Fruit fly (Drosophila melanogaster) whole organism, embryonic: ENCODE data around the gene PolA1.

Experiments
- ATbp ChIP-seq: fragments of 200-800 bp; sonication (Bioruptor generic); optimal IDR thresholded peaks from 2 replicates; lab custom pipeline; 2017; ENCODE audit warnings: missing biosample characterization, mild to moderate bottlenecking, missing genetic modification characterization, missing genetic modification reagents
- Bdp1 ChIP-seq: fragments of 200-800 bp; sonication (Bioruptor generic); optimal IDR thresholded peaks from 3 replicates; lab custom pipeline; 2016; ENCODE audit warnings: missing biosample characterization, missing genetic modification characterization
- Blimp-1 ChIP-seq: fragments of 200-800 bp; sonication (Bioruptor generic); optimal IDR thresholded peaks from 3 replicates; lab custom pipeline; 2018; ENCODE audit warnings: missing biosample characterization, missing genetic modification characterization, mild to moderate bottlenecking, moderate library complexity, missing genetic modification reagents
- CG10209 ChIP-seq: fragments of 200-800 bp; sonication (Bioruptor generic); optimal IDR thresholded peaks from 3 replicates; lab custom pipeline; 2017; ENCODE audit warnings: missing biosample characterization, mild to moderate bottlenecking, missing genetic modification characterization, missing genetic modification reagents
- CG10267 ChIP-seq: fragments of 200-800 bp; sonication (Bioruptor generic); optimal IDR thresholded peaks from 2 replicates; lab custom pipeline; 2018; ENCODE audit warnings: missing biosample characterization, mild to moderate bottlenecking, missing genetic modification characterization, moderate library complexity
- CG12104 ChIP-seq: fragments of 200-800 bp; sonication (Bioruptor generic); optimal IDR thresholded peaks from 3 replicates; lab custom pipeline; 2016; ENCODE audit warnings: missing biosample characterization, missing genetic modification characterization
- CG12219 ChIP-seq: fragments of 200-800 bp; sonication (Bioruptor generic); optimal IDR thresholded peaks from 3 replicates; lab custom pipeline; 2018; ENCODE audit warnings: missing biosample characterization, mild to moderate bottlenecking, missing genetic modification characterization
- CG12769 ChIP-seq: fragments of 200-800 bp; sonication (Bioruptor generic); optimal IDR thresholded peaks from 2 replicates; lab custom pipeline; 2019; ENCODE audit warnings: missing biosample characterization, mild to moderate bottlenecking, missing genetic modification characterization, moderate library complexity
- CG13775 ChIP-seq: fragments of 200-800 bp; sonication (Bioruptor generic); optimal IDR thresholded peaks from 3 replicates; lab custom pipeline; 2017; ENCODE audit warnings: missing biosample characterization, mild to moderate bottlenecking, missing genetic modification characterization
- CG17568 ChIP-seq: fragments of 200-800 bp; sonication (Bioruptor generic); optimal IDR thresholded peaks from 2 replicates; lab custom pipeline; 2018; ENCODE audit warnings: missing biosample characterization, mild to moderate bottlenecking, missing genetic modification characterization, moderate library complexity
- CG30403 ChIP-seq: fragments of 200-800 bp; sonication (Bioruptor generic); optimal IDR thresholded peaks from 3 replicates; lab custom pipeline; 2016; ENCODE audit warnings: missing biosample characterization, missing genetic modification characterization
- CG33557 ChIP-seq: fragments of 200-800 bp; sonication (Bioruptor generic); optimal IDR thresholded peaks from 2 replicates; lab custom pipeline; 2019; ENCODE audit warnings: missing biosample characterization, mild to moderate bottlenecking, missing genetic modification characterization, moderate library complexity
- CG4282 ChIP-seq: fragments of 200-800 bp; sonication (Bioruptor generic); optimal IDR thresholded peaks from 2 replicates; lab custom pipeline; 2016; ENCODE audit warnings: missing biosample characterization, missing genetic modification characterization
- CG7556 ChIP-seq: fragments of 200-800 bp; sonication (Bioruptor generic); optimal IDR thresholded peaks from 2 replicates; lab custom pipeline; 2017; ENCODE audit warnings: missing biosample characterization, mild to moderate bottlenecking, missing genetic modification characterization
- CG8944 ChIP-seq: fragments of 200-800 bp; sonication (Bioruptor generic); optimal IDR thresholded peaks from 3 replicates; lab custom pipeline; 2016; ENCODE audit warnings: missing biosample characterization, missing genetic modification characterization
- CG9215 ChIP-seq: fragments of 200-800 bp; sonication (Bioruptor generic); IDR thresholded peaks from 2 replicates; pipeline ENCODE4 v1.3.6; 2022; ENCODE audit warnings: missing biosample characterization, missing genetic modification characterization
- CoRest ChIP-seq: fragments of 200-800 bp; sonication (Bioruptor generic); optimal IDR thresholded peaks from 3 replicates; lab custom pipeline; 2018; ENCODE audit warnings: missing biosample characterization, mild to moderate bottlenecking, missing genetic modification characterization, moderate library complexity
- D ChIP-seq, 2 experiments: fragments of 200-800 bp in 1 of 2; fragments of >200 bp in 1 of 2; sonication (Bioruptor generic) in 1 of 2; optimal IDR thresholded peaks; 2 replicates in 1 of 2; 3 replicates in 1 of 2; lab custom pipeline; 2017; ENCODE audit warnings: mild to moderate bottlenecking in 1 of 2, missing biosample characterization in 1 of 2, missing genetic modification characterization in 1 of 2, missing genetic modification reagents in 1 of 2
- D19B ChIP-seq: fragments of 200-800 bp; sonication (Bioruptor generic); optimal IDR thresholded peaks from 2 replicates; lab custom pipeline; 2017; ENCODE audit warnings: missing biosample characterization, mild to moderate bottlenecking, missing genetic modification characterization
- Deaf1 ChIP-seq: fragments of 200-800 bp; optimal IDR thresholded peaks from 3 replicates; lab custom pipeline; 2019; ENCODE audit warnings: missing biosample characterization, mild to moderate bottlenecking, missing genetic modification characterization, moderate library complexity
- Doc3 ChIP-seq: fragments of 200-800 bp; sonication (Bioruptor generic); IDR thresholded peaks from 3 replicates; pipeline ENCODE4 v1.3.6; 2022; ENCODE audit warnings: missing biosample characterization, missing genetic modification characterization; ENCODE audit not compliant: partially characterized antibody
- E2f2 ChIP-seq: fragments of 200-800 bp; sonication (Bioruptor generic); IDR thresholded peaks from 2 replicates; pipeline ENCODE4 v1.3.6; 2022; ENCODE audit warnings: missing biosample characterization, missing genetic modification characterization
- Fer1 ChIP-seq: fragments of 200-800 bp; sonication (Bioruptor generic); optimal IDR thresholded peaks from 2 replicates; lab custom pipeline; 2017; ENCODE audit warnings: missing biosample characterization, mild to moderate bottlenecking, missing genetic modification characterization
- HLH54F ChIP-seq: fragments of 200-800 bp; sonication (Bioruptor generic); optimal IDR thresholded peaks from 3 replicates; lab custom pipeline; 2016; ENCODE audit warnings: missing biosample characterization, missing genetic modification characterization
- Hey ChIP-seq: fragments of 200-800 bp; sonication (Bioruptor generic); optimal IDR thresholded peaks from 3 replicates; lab custom pipeline; 2018; ENCODE audit warnings: missing biosample characterization, mild to moderate bottlenecking, missing genetic modification characterization
- Hmx ChIP-seq: fragments of 200-800 bp; sonication (Bioruptor generic); optimal IDR thresholded peaks from 2 replicates; lab custom pipeline; 2016; ENCODE audit warnings: missing biosample characterization, missing genetic modification characterization
- Side ChIP-seq: fragments of 200-800 bp; sonication (Bioruptor generic); optimal IDR thresholded peaks from 2 replicates; lab custom pipeline; 2016; ENCODE audit warnings: missing biosample characterization, missing genetic modification characterization
- amos ChIP-seq: fragments of 200-800 bp; sonication (Bioruptor generic); IDR thresholded peaks from 2 replicates; pipeline ENCODE4 v1.3.6; 2022; ENCODE audit warnings: missing biosample characterization, missing genetic modification characterization; ENCODE audit not compliant: partially characterized antibody
- ap ChIP-seq: fragments of 200-800 bp; sonication (Bioruptor generic); IDR thresholded peaks from 2 replicates; pipeline ENCODE4 v1.3.6; 2022; ENCODE audit warnings: missing biosample characterization, missing genetic modification characterization
- ash1 ChIP-seq: fragments of 200-800 bp; sonication (Bioruptor generic); optimal IDR thresholded peaks from 2 replicates; lab custom pipeline; 2018; ENCODE audit warnings: missing biosample characterization, mild to moderate bottlenecking, missing genetic modification characterization
- crp ChIP-seq, 2 experiments: fragments of 200-800 bp; sonication (Bioruptor generic); optimal IDR thresholded peaks; 2 replicates in 1 of 2; 3 replicates in 1 of 2; lab custom pipeline; 2017; ENCODE audit warnings: missing biosample characterization in 2 of 2, missing genetic modification characterization in 2 of 2, mild to moderate bottlenecking in 1 of 2, moderate library complexity in 1 of 2
- dati ChIP-seq: fragments of 200-800 bp; sonication (Bioruptor generic); IDR thresholded peaks from 2 replicates; pipeline ENCODE4 v1.3.6; 2022; ENCODE audit warnings: missing biosample characterization, missing genetic modification characterization
- ewg ChIP-seq: fragments of 200-800 bp; sonication (Bioruptor generic); optimal IDR thresholded peaks from 3 replicates; lab custom pipeline; 2017; ENCODE audit warnings: mild to moderate bottlenecking, missing biosample characterization, missing genetic modification reagents, missing genetic modification characterization
- exex ChIP-seq: fragments of 200-800 bp; sonication (Bioruptor generic); optimal IDR thresholded peaks from 4 replicates; lab custom pipeline; 2018; ENCODE audit warnings: missing biosample characterization, mild to moderate bottlenecking, missing genetic modification characterization, moderate library complexity
- fd102C ChIP-seq: fragments of 200-800 bp; sonication (Bioruptor generic); optimal IDR thresholded peaks from 2 replicates; lab custom pipeline; 2018; ENCODE audit warnings: missing biosample characterization, mild to moderate bottlenecking, missing genetic modification characterization, moderate library complexity
- jing ChIP-seq: fragments of 200-800 bp; sonication (Bioruptor generic); optimal IDR thresholded peaks from 2 replicates; lab custom pipeline; 2018; ENCODE audit warnings: missing biosample characterization, mild to moderate bottlenecking, missing genetic modification characterization
- jumu ChIP-seq: fragments of 200-800 bp; sonication (Bioruptor generic); optimal IDR thresholded peaks from 3 replicates; lab custom pipeline; 2016; ENCODE audit warnings: missing biosample characterization, missing genetic modification characterization
- nerfin-2 ChIP-seq: fragments of 200-800 bp; sonication (Bioruptor generic); IDR thresholded peaks from 2 replicates; pipeline ENCODE4 v1.3.6; 2022; ENCODE audit warnings: missing biosample characterization, missing genetic modification characterization; ENCODE audit not compliant: partially characterized antibody
- onecut ChIP-seq: fragments of 200-800 bp; sonication (Bioruptor generic); IDR thresholded peaks from 2 replicates; pipeline ENCODE4 v1.3.6; 2022; ENCODE audit warnings: missing biosample characterization, missing genetic modification characterization
- org-1 ChIP-seq: fragments of 200-800 bp; sonication (Bioruptor generic); optimal IDR thresholded peaks from 2 replicates; lab custom pipeline; 2017; ENCODE audit warnings: missing biosample characterization, missing genetic modification characterization
- phol ChIP-seq: fragments of 200-800 bp; sonication (Bioruptor generic); optimal IDR thresholded peaks from 3 replicates; lab custom pipeline; 2018; ENCODE audit warnings: missing biosample characterization, mild to moderate bottlenecking, missing genetic modification characterization, moderate library complexity
- pita ChIP-seq: fragments of 200-800 bp; sonication (Bioruptor generic); optimal IDR thresholded peaks from 2 replicates; lab custom pipeline; 2017; ENCODE audit warnings: missing biosample characterization, mild to moderate bottlenecking, missing genetic modification characterization
- pros ChIP-seq: fragments of 200-800 bp; sonication (Bioruptor generic); optimal IDR thresholded peaks from 3 replicates; lab custom pipeline; 2019; ENCODE audit warnings: missing biosample characterization, mild to moderate bottlenecking, missing genetic modification characterization, moderate library complexity
- repo ChIP-seq: fragments of 200-800 bp; sonication (Bioruptor generic); optimal IDR thresholded peaks from 2 replicates; lab custom pipeline; 2016; ENCODE audit warnings: missing biosample characterization, missing genetic modification characterization
- sqz ChIP-seq: fragments of 200-800 bp; sonication (Bioruptor generic); optimal IDR thresholded peaks from 3 replicates; lab custom pipeline; 2018; ENCODE audit warnings: missing biosample characterization, mild to moderate bottlenecking, missing genetic modification characterization
- sug ChIP-seq: fragments of 200-800 bp; optimal IDR thresholded peaks from 2 replicates; lab custom pipeline; 2019; ENCODE audit warnings: missing biosample characterization, mild to moderate bottlenecking, missing genetic modification characterization, moderate library complexity
- trh ChIP-seq: fragments of 200-800 bp; sonication (Bioruptor generic); optimal IDR thresholded peaks from 2 replicates; lab custom pipeline; 2016; ENCODE audit warnings: missing biosample characterization, missing genetic modification characterization
- twi ChIP-seq: fragments of 200-800 bp; optimal IDR thresholded peaks from 2 replicates; lab custom pipeline; 2019; ENCODE audit warnings: missing biosample characterization, mild to moderate bottlenecking, missing genetic modification characterization, moderate library complexity
- usp ChIP-seq: fragments of >200 bp; optimal IDR thresholded peaks from 2 replicates; lab custom pipeline; 2017; ENCODE audit warnings: missing biosample characterization, missing genetic modification characterization

Gene PolA1

dm6 chr3R:21641517-21642137 lies 29.9 kb downstream of the PolA1 start (continued):
- peak; percentile 15 for TF ChIP-seq ewg (GFP tag; lab: Kevin White, UChicago)
- peak; percentile 24 for TF ChIP-seq sqz
- peak; percentile 76 for TF ChIP-seq CG7556 (GFP tag; lab: Kevin White, UChicago)
- no peak for TF ChIP-seq Deaf1 (tag; lab: Kevin White, UChicago)
- no peak for TF ChIP-seq Doc3 (GFP tag; lab: Robert Waterston, UW)
- peak; percentile 57 for TF ChIP-seq Blimp-1
- TF ChIP-seq ap: no peak
- TF ChIP-seq repo (GFP tag; lab: Kevin White, UChicago): no peak
- TF ChIP-seq ATbp: no peak
- TF ChIP-seq onecut (GFP tag; lab: Robert Waterston, UW): peak; percentile 47
- TF ChIP-seq CG13775 (GFP tag; lab: Kevin White, UChicago): peak; percentile 80
- TF ChIP-seq CG4282 (GFP tag; lab: Kevin White, UChicago): no peak
- no peak for TF ChIP-seq pita (GFP tag; lab: Kevin White, UChicago)
- peak; percentile 33 for TF ChIP-seq org-1 (GFP tag; lab: Kevin White, UChicago)
- TF ChIP-seq jumu (GFP tag; lab: Kevin White, UChicago): peak; percentile 8
- TF ChIP-seq Bdp1 (GFP tag; lab: Kevin White, UChicago): no peak
- TF ChIP-seq CG17568: peak; percentile 55
- TF ChIP-seq CG12219 (GFP tag; lab: Kevin White, UChicago): no peak
- peak; percentile 72 for TF ChIP-seq twi (tag; lab: Kevin White, UChicago)
- peak; percentile 86 for TF ChIP-seq fd102C (GFP tag; lab: Kevin White, UChicago)
- TF ChIP-seq CG10267 (tag; lab: Kevin White, UChicago): peak; percentile 86
- TF ChIP-seq amos (GFP tag; lab: Robert Waterston, UW): no peak
- no peak for TF ChIP-seq D19B
- no peak for TF ChIP-seq ash1
- TF ChIP-seq exex (tag; lab: Kevin White, UChicago): no peak
- peak; percentile 33 for TF ChIP-seq Side (GFP tag; lab: Kevin White, UChicago)
- TF ChIP-seq CG30403: peak; percentile 62
- no peak for TF ChIP-seq CG12769 (tag; lab: Kevin White, UChicago)
- no peak for TF ChIP-seq pros
- peak in 1 of 2 experiments; percentile 6 for TF ChIP-seq crp (GFP tag; optimal IDR thresholded peaks at IDR 0.05; lab: Kevin White, UChicago)
- no peak for TF ChIP-seq D (optimal IDR thresholded peaks at IDR 0.05; lab: Kevin White, UChicago)
- TF ChIP-seq D (GFP tag; optimal IDR thresholded peaks at IDR 0.05; lab: Kevin White, UChicago): peak; percentile 70
- peak; percentile 37 for TF ChIP-seq trh (GFP tag; lab: Kevin White, UChicago)
- no peak for TF ChIP-seq CG9215
- TF ChIP-seq CG8944 (GFP tag; lab: Kevin White, UChicago): peak; percentile 11
- no peak; the same call in 1 of the 2 replicates for TF ChIP-seq E2f2 (GFP tag; lab: Robert Waterston, UW)
- TF ChIP-seq Hey (tag; lab: Kevin White, UChicago): no peak
- TF ChIP-seq CG12104 (GFP tag; lab: Kevin White, UChicago): peak; percentile 40
- peak; percentile 63 for TF ChIP-seq CG10209 (GFP tag; lab: Kevin White, UChicago)
- TF ChIP-seq sug (tag; lab: Kevin White, UChicago): no peak
- TF ChIP-seq CoRest (tag; lab: Kevin White, UChicago): peak; percentile 71
- no peak for TF ChIP-seq jing (GFP tag; lab: Kevin White, UChicago)
- no peak for TF ChIP-seq HLH54F (GFP tag; lab: Kevin White, UChicago)
- TF ChIP-seq usp: no peak
- TF ChIP-seq phol: peak; percentile 83
- no peak for TF ChIP-seq Fer1 (GFP tag; lab: Kevin White, UChicago)
- no peak for TF ChIP-seq nerfin-2 (GFP tag; lab: Robert Waterston, UW)
- no peak for TF ChIP-seq dati
- peak; percentile 94 for TF ChIP-seq CG33557 (GFP tag; lab: Kevin White, UChicago)
- TF ChIP-seq Hmx (GFP tag; lab: Kevin White, UChicago): no peak
